Worm (Caenorhabditis elegans) whole organism, L3 larva: Measurements from ENCODE around the gene pdl-1.

ENCODE experiments used
- ZK546.5 ChIP-seq: sonication (generic microtip); optimal IDR thresholded peaks from 2 replicates; lab custom pipeline; 2017; ENCODE audit warnings: missing biosample characterization, missing genetic modification characterization
- elt-2 ChIP-seq: sonication (generic microtip); optimal IDR thresholded peaks from 2 replicates; lab custom pipeline; 2016; ENCODE audit warnings: missing genetic modification reagents, mild to moderate bottlenecking, missing genetic modification characterization, missing compliant biosample characterization
- lin-39 ChIP-seq: fragments of 150-350 bp; optimal IDR thresholded peaks from 2 replicates; lab custom pipeline; 2018; ENCODE audit warnings: missing biosample characterization, missing genetic modification reagents, missing genetic modification characterization
- pha-4 ChIP-seq: fragments of 150-350 bp; optimal IDR thresholded peaks from 2 replicates; lab custom pipeline; 2014; ENCODE audit warnings: missing biosample characterization, missing genetic modification reagents, missing genetic modification characterization
- pqm-1 ChIP-seq: fragments of 150-350 bp; optimal IDR thresholded peaks from 2 replicates; lab custom pipeline; 2017; ENCODE audit warnings: missing biosample characterization, missing genetic modification characterization, inconsistent platforms

The pdl-1 gene

DNA sequence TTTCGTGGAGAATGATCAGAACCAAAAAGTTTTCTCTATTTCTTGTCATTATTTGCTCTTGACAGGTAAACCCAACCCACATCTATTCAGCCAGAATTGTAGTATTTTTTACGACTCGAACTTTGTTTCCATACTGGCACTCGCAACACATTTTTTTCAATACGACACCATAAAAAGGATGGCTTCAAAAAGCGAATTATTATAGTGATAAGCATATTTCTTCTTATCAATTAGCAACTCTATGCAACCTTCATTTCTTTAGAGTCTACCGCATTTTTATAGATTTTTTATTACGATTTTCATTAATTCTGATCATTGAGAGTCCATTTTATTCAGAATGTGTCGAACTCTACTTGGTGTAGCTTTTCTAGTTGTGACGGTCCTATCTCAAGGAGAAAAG is 48.9 kb downstream of the pdl-1 start, which contains the start of gene ctsa-3.1:
Gene ctsa-3.1, plus strand, starts transcription at position 337 of the 400 bp plus-strand sequence.
- TF ChIP-seq pha-4 (peak; percentile 6), pqm-1 (tag; lab: Kevin White, UChicago) (peak; percentile 75), elt-2 (peak; percentile 79), lin-39 (tag; lab: Kevin White, UChicago) (no peak)

DNA sequence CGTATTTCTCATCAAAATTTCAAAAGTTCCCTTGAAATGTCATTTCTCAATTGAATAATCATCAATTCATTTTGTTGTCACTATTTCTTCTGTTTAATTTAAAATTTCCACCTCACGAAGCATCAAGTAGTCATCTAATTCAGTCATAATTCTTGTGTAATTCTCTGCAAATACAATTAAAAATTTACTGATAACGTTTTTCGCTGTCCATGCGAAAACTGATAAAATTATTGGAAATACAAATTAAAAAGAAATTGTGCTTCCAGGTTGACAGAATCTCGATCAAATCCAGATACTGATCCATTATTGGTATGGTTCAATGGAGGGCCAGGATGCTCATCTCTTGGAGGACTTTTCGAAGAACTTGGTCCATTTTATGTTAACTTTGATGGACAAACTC is 49.7 kb downstream of the pdl-1 start:
- TF ChIP-seq pha-4 (peak; percentile 11), elt-2 (peak; percentile 62), pqm-1 (tag; lab: Kevin White, UChicago) (peak; percentile 26), ZK546.5 (tag; lab: Kevin White, UChicago) (no peak)
